Fruit fly (Drosophila melanogaster) S2 (cell line): Measurements from ENCODE around the gene CG9222.

Source experiments
- CG8478 ChIP-seq: fragments of >200 bp; optimal IDR thresholded peaks from 2 replicates; lab custom pipeline; 2018
- CTCF ChIP-seq, 2 experiments: fragments of >200 bp; optimal IDR thresholded peaks; 2 replicates each; lab custom pipeline; 2018

DNA sequence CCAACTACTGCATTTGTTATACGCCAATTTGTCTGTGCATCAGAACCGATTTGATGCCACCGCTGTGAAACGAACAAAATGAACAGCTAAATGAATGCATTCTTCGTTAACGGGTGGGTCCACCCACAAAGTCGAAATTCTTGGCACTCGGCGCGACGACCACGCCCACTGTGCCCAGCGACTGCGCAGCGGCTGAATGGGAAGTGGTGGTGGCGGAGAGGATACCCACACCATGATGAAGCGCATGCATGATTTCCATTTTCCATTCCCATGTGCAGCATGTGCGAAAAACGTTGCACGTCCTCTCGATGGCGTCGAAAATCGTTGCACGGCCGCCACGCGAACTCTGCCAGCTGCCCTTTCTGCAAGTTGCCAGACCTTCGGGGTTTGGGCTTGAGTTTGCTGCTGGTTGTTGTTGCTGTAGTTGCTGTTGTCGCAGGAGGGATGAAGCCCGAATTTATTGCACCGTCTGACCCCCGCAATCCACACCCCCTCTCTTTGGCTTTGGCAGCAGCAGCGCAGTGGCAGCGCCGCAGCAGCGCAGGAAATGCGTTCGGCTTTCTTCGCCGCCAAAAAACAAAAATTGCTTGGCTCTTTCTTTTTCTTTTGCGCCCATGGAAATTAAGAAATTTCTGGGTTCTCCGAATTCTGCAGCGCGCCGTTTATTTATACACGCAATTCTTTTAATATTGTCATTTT, 49.5 kb upstream of the CG9222 start:
- TF ChIP-seq CG8478 (lab: Kevin White, UChicago) (no peak), CTCF (optimal IDR thresholded peaks at IDR 0.05; lab: Kevin White, UChicago) (no peak)
